Worm (Caenorhabditis elegans): ENCODE measurements around the gene C44B12.9.

- TF ChIP-seq mab-5 (tag; optimal IDR thresholded peaks at IDR 0.05) (no peak), nhr-12 (tag; optimal IDR thresholded peaks at IDR 0.05) (no peak), unc-62 (GFP tag; optimal IDR thresholded peaks at IDR 0.05) (no peak), pha-4 (tag; optimal IDR thresholded peaks at IDR 0.05) (no peak), nhr-237 (tag; optimal IDR thresholded peaks at IDR 0.05) (no peak)
Measured at ce11 chrIV:1068730-1069244, 35.6 kb downstream of the C44B12.9 start.
